Fruit fly (Drosophila melanogaster): ENCODE measurements around the gene Cdk8.

The Cdk8 gene

dm6 chr3L:9855784-9856426 is 17.4 kb upstream of the Cdk8 start (continued):
- peak; percentile 86 for TF ChIP-seq CG9876 (GFP tag; optimal IDR thresholded peaks at IDR 0.05)
- TF ChIP-seq yki (optimal IDR thresholded peaks at IDR 0.05): peak; percentile 58
- peak; percentile 73 for TF ChIP-seq CG15514 (GFP tag; optimal IDR thresholded peaks at IDR 0.05)
- TF ChIP-seq dysf (GFP tag; IDR thresholded peaks at IDR 0.05): peak; percentile 97
- peak; percentile 99 for TF ChIP-seq CG4424 (GFP tag; optimal IDR thresholded peaks at IDR 0.05)
- peak; percentile 96 for TF ChIP-seq CG17186 (GFP tag; optimal IDR thresholded peaks at IDR 0.05)
- peak; percentile 94 for TF ChIP-seq CG10147 (GFP tag; optimal IDR thresholded peaks at IDR 0.05)
- TF ChIP-seq shn (GFP tag; optimal IDR thresholded peaks at IDR 0.05): peak; percentile 97
- peak; percentile 98 for TF ChIP-seq tin (GFP tag; optimal IDR thresholded peaks at IDR 0.05)
- peak; percentile 94 for TF ChIP-seq jing (GFP tag; optimal IDR thresholded peaks at IDR 0.05)
- peak; percentile 96 for TF ChIP-seq ap (GFP tag; IDR thresholded peaks at IDR 0.05)
- TF ChIP-seq CG30431 (GFP tag; optimal IDR thresholded peaks at IDR 0.05): peak; percentile 97
- TF ChIP-seq CG4854 (GFP tag; optimal IDR thresholded peaks at IDR 0.05): peak; percentile 94
- peak; percentile 98 for TF ChIP-seq btn (GFP tag; optimal IDR thresholded peaks at IDR 0.05)
- TF ChIP-seq Atf3 (GFP tag; optimal IDR thresholded peaks at IDR 0.05): peak; percentile 97
- TF ChIP-seq gro (GFP tag; optimal IDR thresholded peaks at IDR 0.05): peak; percentile 93
- peak; percentile 97 for TF ChIP-seq Oli (tag; optimal IDR thresholded peaks at IDR 0.05)
- TF ChIP-seq ATbp (GFP tag; optimal IDR thresholded peaks at IDR 0.05): peak; percentile 98
- peak; percentile 85 for TF ChIP-seq CG15073 (GFP tag; optimal IDR thresholded peaks at IDR 0.05)
- TF ChIP-seq CG12236 (GFP tag; optimal IDR thresholded peaks at IDR 0.05): peak; percentile 97
- peak; percentile 94 for TF ChIP-seq danr (GFP tag; IDR thresholded peaks at IDR 0.05)
- peak; percentile 89 for TF ChIP-seq run (tag; optimal IDR thresholded peaks at IDR 0.05)
- TF ChIP-seq cato (GFP tag; optimal IDR thresholded peaks at IDR 0.05; ENCODE audit: borderline replicate concordance): peak; percentile 95
- peak; percentile 97 for TF ChIP-seq nerfin-1 (tag; optimal IDR thresholded peaks at IDR 0.05)
- TF ChIP-seq Usf (GFP tag; optimal IDR thresholded peaks at IDR 0.05): peak; percentile 96
- TF ChIP-seq Taf1 (GFP tag; IDR thresholded peaks at IDR 0.05): peak; percentile 73
- peak; percentile 89 for TF ChIP-seq zfh2 (GFP tag; optimal IDR thresholded peaks at IDR 0.05)
- TF ChIP-seq Sox102F (GFP tag; optimal IDR thresholded peaks at IDR 0.05): peak; percentile 96
- peak; percentile 99 for TF ChIP-seq zen (tag; optimal IDR thresholded peaks at IDR 0.05)
- peak; percentile 91 for TF ChIP-seq kah (GFP tag; optimal IDR thresholded peaks at IDR 0.05)
- peak; percentile 73 for TF ChIP-seq ash1 (GFP tag; optimal IDR thresholded peaks at IDR 0.05)
- peak; percentile 98 for TF ChIP-seq Max (GFP tag; optimal IDR thresholded peaks at IDR 0.05)
- TF ChIP-seq CG7357 (GFP tag; IDR thresholded peaks at IDR 0.05): peak; percentile 92
- peak; percentile 92 for TF ChIP-seq CG13296 (GFP tag; optimal IDR thresholded peaks at IDR 0.05)
- TF ChIP-seq grn (GFP tag; optimal IDR thresholded peaks at IDR 0.05): peak; percentile 77
- peak; percentile 77 for TF ChIP-seq CG30020 (tag; optimal IDR thresholded peaks at IDR 0.05)
- TF ChIP-seq sc (optimal IDR thresholded peaks at IDR 0.05): no peak
- TF ChIP-seq sc (GFP tag; optimal IDR thresholded peaks at IDR 0.05): peak; percentile 98
- TF ChIP-seq Lim3 (GFP tag; IDR thresholded peaks at IDR 0.05): peak; percentile 87; the same call in 1 of the 2 replicates
- TF ChIP-seq luna (GFP tag; optimal IDR thresholded peaks at IDR 0.05): peak; percentile 33
- peak; percentile 98 for TF ChIP-seq Awh (GFP tag; IDR thresholded peaks at IDR 0.05)
- TF ChIP-seq p53 (GFP tag; optimal IDR thresholded peaks at IDR 0.05): peak; percentile 96
- TF ChIP-seq CG17328 (GFP tag; IDR thresholded peaks at IDR 0.05): peak; percentile 99
- peak; percentile 93 for TF ChIP-seq dimm (GFP tag; IDR thresholded peaks at IDR 0.05)
- TF ChIP-seq Rfx (GFP tag; IDR thresholded peaks at IDR 0.05): peak; percentile 93
- peak; percentile 98 for TF ChIP-seq CG15479 (GFP tag; optimal IDR thresholded peaks at IDR 0.05)
- TF ChIP-seq lov (optimal IDR thresholded peaks at IDR 0.05): no peak
- TF ChIP-seq lov (GFP tag; IDR thresholded peaks at IDR 0.05): peak; percentile 98
- peak; percentile 100 for TF ChIP-seq sens (GFP tag)
- peak; percentile 59 for TF ChIP-seq bigmax (GFP tag; optimal IDR thresholded peaks at IDR 0.05)
- TF ChIP-seq odd (GFP tag; optimal IDR thresholded peaks at IDR 0.05): peak; percentile 89

Data from whole organism, embryonic.